Worm (Caenorhabditis elegans) whole organism, L4 larva: ENCODE data around the gene str-113.

Experiments used
- F10B5.3 ChIP-seq: sonication (generic microtip); optimal IDR thresholded peaks from 2 replicates; lab custom pipeline; 2016; ENCODE audit warnings: mild to moderate bottlenecking, missing genetic modification characterization, missing compliant biosample characterization
- F37D6.2 ChIP-seq: sonication (generic microtip); optimal IDR thresholded peaks from 2 replicates; lab custom pipeline; 2016; ENCODE audit warnings: mild to moderate bottlenecking, missing genetic modification characterization, missing compliant biosample characterization
- F44E2.7 ChIP-seq: fragments of 200-800 bp; sonication (Bioruptor generic); IDR thresholded peaks from 2 replicates; pipeline ENCODE4 v2.1.2; 2022; ENCODE audit warnings: missing genetic modification characterization, missing compliant biosample characterization
- R02D3.7 ChIP-seq: fragments of 150-350 bp; sonication (generic microtip); optimal IDR thresholded peaks from 3 replicates; lab custom pipeline; 2014; ENCODE audit warnings: missing biosample characterization, missing genetic modification characterization
- Y5F2A.4 ChIP-seq: fragments of 200-800 bp; sonication (Bioruptor generic); optimal IDR thresholded peaks from 2 replicates; lab custom pipeline; 2018; ENCODE audit warnings: mild to moderate bottlenecking, missing genetic modification characterization, missing compliant biosample characterization
- Y75B8A.6 ChIP-seq: fragments of 200-800 bp; sonication (Bioruptor generic); IDR thresholded peaks from 2 replicates; pipeline ENCODE4 v1.3.6; 2022; ENCODE audit warnings: missing genetic modification reagents, missing genetic modification characterization, missing compliant biosample characterization
- aha-1 ChIP-seq: fragments of 150-350 bp; peaks from one replicate; lab custom pipeline; 2014; ENCODE audit warnings: missing biosample characterization, missing genetic modification characterization
- ama-1 ChIP-seq: fragments of 150-350 bp; optimal IDR thresholded peaks from 2 replicates; lab custom pipeline; 2014; ENCODE audit warnings: inconsistent platforms, mixed read lengths
- ceh-20 ChIP-seq: fragments of 200-800 bp; sonication (Bioruptor generic); IDR thresholded peaks from 2 replicates; pipeline ENCODE4 v1.3.6; 2022; ENCODE audit warnings: missing genetic modification reagents, missing genetic modification characterization, missing compliant biosample characterization
- ceh-32 ChIP-seq: sonication (generic microtip); optimal IDR thresholded peaks from 2 replicates; lab custom pipeline; 2016; ENCODE audit warnings: mild to moderate bottlenecking, missing genetic modification characterization, missing compliant biosample characterization; ENCODE audit not compliant: poor library complexity
- ceh-44 ChIP-seq: fragments of 200-800 bp; sonication (Bioruptor generic); IDR thresholded peaks from 2 replicates; pipeline ENCODE4 v1.3.6; 2022; ENCODE audit warnings: missing genetic modification reagents, missing genetic modification characterization, missing compliant biosample characterization
- ceh-82 ChIP-seq: sonication (generic microtip); optimal IDR thresholded peaks from 2 replicates; lab custom pipeline; 2017; ENCODE audit warnings: missing biosample characterization, missing genetic modification characterization
- ctbp-1 ChIP-seq: fragments of 200-800 bp; sonication (Bioruptor generic); IDR thresholded peaks from 2 replicates; pipeline ENCODE4 v1.3.6; 2022; ENCODE audit warnings: missing genetic modification reagents, missing genetic modification characterization, missing compliant biosample characterization
- daf-12 ChIP-seq: fragments of 150-350 bp; optimal IDR thresholded peaks from 2 replicates; lab custom pipeline; 2014; ENCODE audit warnings: missing biosample characterization, missing genetic modification reagents, missing genetic modification characterization
- daf-8 ChIP-seq: fragments of 200-800 bp; sonication (Bioruptor generic); IDR thresholded peaks from 2 replicates; pipeline ENCODE4 v1.3.6; 2022; ENCODE audit warnings: missing genetic modification characterization, missing compliant biosample characterization
- dve-1 ChIP-seq: sonication (generic microtip); optimal IDR thresholded peaks from 2 replicates; lab custom pipeline; 2017; ENCODE audit warnings: antibody characterized with exemption, mild to moderate bottlenecking, missing genetic modification characterization, missing compliant biosample characterization; ENCODE audit not compliant: insufficient read depth
- egl-27 ChIP-seq: sonication (generic microtip); optimal IDR thresholded peaks from 3 replicates; lab custom pipeline; 2017; ENCODE audit warnings: missing biosample characterization, missing genetic modification reagents, missing genetic modification characterization
- fkh-10 ChIP-seq: fragments of 150-350 bp; optimal IDR thresholded peaks from 2 replicates; lab custom pipeline; 2014; ENCODE audit warnings: missing biosample characterization, missing genetic modification reagents, missing genetic modification characterization
- gei-8 ChIP-seq: fragments of 200-800 bp; sonication (Bioruptor generic); optimal IDR thresholded peaks from 2 replicates; lab custom pipeline; 2018; ENCODE audit warnings: mild to moderate bottlenecking, missing genetic modification characterization, missing compliant biosample characterization
- hif-1 ChIP-seq, 2 experiments: sonication (generic microtip); optimal IDR thresholded peaks; 2 replicates each; lab custom pipeline; 2016 to 2017; ENCODE audit warnings: missing compliant biosample characterization in 2 of 2, missing genetic modification characterization in 2 of 2, missing genetic modification reagents in 2 of 2, missing genotype in 2 of 2, mild to moderate bottlenecking in 1 of 2
- hlh-30 ChIP-seq: sonication (generic microtip); optimal IDR thresholded peaks from 2 replicates; lab custom pipeline; 2017; ENCODE audit warnings: antibody characterized with exemption, mild to moderate bottlenecking, missing genetic modification characterization, missing compliant biosample characterization; ENCODE audit not compliant: insufficient read depth
- jun-1 ChIP-seq: fragments of 150-350 bp; optimal IDR thresholded peaks from 2 replicates; lab custom pipeline; 2014; ENCODE audit warnings: missing biosample characterization, missing genetic modification reagents, missing genetic modification characterization
- lin-1 ChIP-seq: fragments of 200-800 bp; sonication (Bioruptor generic); IDR thresholded peaks from 2 replicates; pipeline ENCODE4 v1.3.6; 2022; ENCODE audit warnings: missing genetic modification reagents, missing genetic modification characterization, missing compliant biosample characterization
- lin-15B ChIP-seq: fragments of 150-350 bp; sonication (generic microtip); optimal IDR thresholded peaks from 3 replicates; lab custom pipeline; 2014; ENCODE audit warnings: missing biosample characterization, missing genetic modification characterization
- lin-29 ChIP-seq: fragments of 200-800 bp; sonication (Bioruptor generic); IDR thresholded peaks from 2 replicates; pipeline ENCODE4 v1.3.6; 2022; ENCODE audit warnings: missing genetic modification reagents, missing genetic modification characterization, missing compliant biosample characterization
- lir-3 ChIP-seq: sonication (generic microtip); optimal IDR thresholded peaks from 2 replicates; lab custom pipeline; 2016; ENCODE audit warnings: mild to moderate bottlenecking, missing genetic modification characterization, missing compliant biosample characterization
- lsy-2 ChIP-seq, 2 experiments: fragments of 150-350 bp in 1 of 2; sonication (generic microtip) in 1 of 2; optimal IDR thresholded peaks; 2 replicates each; lab custom pipeline; 2014 to 2017; ENCODE audit warnings: missing biosample characterization in 2 of 2, missing genetic modification characterization in 2 of 2
- madf-9 ChIP-seq: fragments of 200-800 bp; sonication (Bioruptor generic); conservative IDR thresholded peaks from 2 replicates; pipeline ENCODE4 v1.3.6; 2022; ENCODE audit warnings: missing genetic modification reagents, missing genetic modification characterization, missing compliant biosample characterization
- mdl-1 ChIP-seq, 2 experiments: fragments of 150-350 bp in 1 of 2; sonication (generic microtip) in 1 of 2; optimal IDR thresholded peaks; 2 replicates each; lab custom pipeline; 2014 to 2017; ENCODE audit warnings: missing biosample characterization in 2 of 2, missing genetic modification characterization in 2 of 2
- mdt-29 ChIP-seq: fragments of 200-800 bp; sonication (Bioruptor generic); IDR thresholded peaks from 2 replicates; pipeline ENCODE4 v1.3.6; 2022; ENCODE audit warnings: missing genetic modification reagents, missing genetic modification characterization, missing compliant biosample characterization
- mes-2 ChIP-seq: sonication (generic microtip); optimal IDR thresholded peaks from 2 replicates; lab custom pipeline; 2016; ENCODE audit warnings: missing genotype, mild to moderate bottlenecking, missing genetic modification characterization, missing compliant biosample characterization; ENCODE audit not compliant: poor library complexity, severe bottlenecking
- mxl-3 ChIP-seq: fragments of 200-800 bp; sonication (Bioruptor generic); optimal IDR thresholded peaks from 2 replicates; lab custom pipeline; 2018; ENCODE audit warnings: mild to moderate bottlenecking, missing genetic modification characterization, missing compliant biosample characterization
- nhr-102 ChIP-seq: sonication (generic microtip); optimal IDR thresholded peaks from 2 replicates; lab custom pipeline; 2016; ENCODE audit warnings: mild to moderate bottlenecking, missing genetic modification characterization, moderate library complexity, missing compliant biosample characterization
- nhr-11 ChIP-seq: fragments of 150-350 bp; optimal IDR thresholded peaks from 2 replicates; lab custom pipeline; 2014; ENCODE audit warnings: missing biosample characterization, missing genetic modification characterization
- nhr-28 ChIP-seq: fragments of 150-350 bp; optimal IDR thresholded peaks from 2 replicates; lab custom pipeline; 2014; ENCODE audit warnings: missing biosample characterization, missing genetic modification characterization
- nhr-41 ChIP-seq: fragments of 200-800 bp; sonication (Bioruptor generic); IDR thresholded peaks from 2 replicates; pipeline ENCODE4 v1.3.6; 2022; ENCODE audit warnings: missing genetic modification reagents, missing genetic modification characterization, missing compliant biosample characterization
- nhr-76 ChIP-seq: fragments of 150-350 bp; optimal IDR thresholded peaks from 2 replicates; lab custom pipeline; 2014; ENCODE audit warnings: missing biosample characterization, missing genetic modification characterization
- nhr-77 ChIP-seq: fragments of 150-350 bp; optimal IDR thresholded peaks from 2 replicates; lab custom pipeline; 2014; ENCODE audit warnings: missing biosample characterization, missing genetic modification characterization
- sdz-12 ChIP-seq: fragments of 200-800 bp; sonication (Bioruptor generic); optimal IDR thresholded peaks from 2 replicates; lab custom pipeline; 2018; ENCODE audit warnings: mild to moderate bottlenecking, missing genetic modification characterization, missing compliant biosample characterization
- snpc-1.2 ChIP-seq: fragments of 200-800 bp; sonication (Bioruptor generic); IDR thresholded peaks from 2 replicates; pipeline ENCODE4 v1.3.6; 2022; ENCODE audit warnings: missing genetic modification reagents, missing genetic modification characterization, missing compliant biosample characterization
- tra-1 ChIP-seq: fragments of 200-800 bp; sonication (Bioruptor generic); IDR thresholded peaks from 2 replicates; pipeline ENCODE4 v1.3.6; 2022; ENCODE audit warnings: missing genetic modification reagents, missing genetic modification characterization, missing compliant biosample characterization
- vab-7 ChIP-seq: fragments of 200-800 bp; sonication (Bioruptor generic); IDR thresholded peaks from 2 replicates; pipeline ENCODE4 v1.3.6; 2022; ENCODE audit warnings: missing genetic modification reagents, missing genetic modification characterization, missing compliant biosample characterization
- zfp-3 ChIP-seq: fragments of 200-800 bp; sonication (Bioruptor generic); conservative IDR thresholded peaks from 2 replicates; pipeline ENCODE4 v1.3.6; 2022; ENCODE audit warnings: missing genetic modification reagents, missing genetic modification characterization, missing compliant biosample characterization
- ztf-11 ChIP-seq: fragments of 150-350 bp; optimal IDR thresholded peaks from 2 replicates; lab custom pipeline; 2014; ENCODE audit warnings: missing biosample characterization, missing genetic modification characterization

Gene str-113

ce11 chrV:3644193-3644693 is 22.5 kb downstream of the str-113 start, which contains the start of gene F59B1.8 (continued):
- TF ChIP-seq lin-1 (GFP tag; lab: Robert Waterston, UW) (peak; percentile 55; the same call in 1 of the 2 replicates), Y5F2A.4 (no peak), zfp-3 (GFP tag; lab: Robert Waterston, UW) (no peak)

ce11 chrV:3639873-3640272 is 26.9 kb downstream of the str-113 start:
- TF ChIP-seq nhr-41 (GFP tag; lab: Robert Waterston, UW) (no peak), snpc-1.2 (GFP tag; lab: Robert Waterston, UW) (no peak), nhr-77 (tag; lab: Kevin White, UChicago) (no peak)

ce11 chrV:3637086-3637485 is 29.7 kb downstream of the str-113 start, which contains the start of gene srx-41:
Gene srx-41 (minus strand): TSS chrV:3637186.
- TF ChIP-seq ctbp-1 (GFP tag; lab: Robert Waterston, UW) (no peak), tra-1 (no peak)
- TF ChIP-seq, all 104 proteins: peak for 0

- TF ChIP-seq egl-27 (tag; lab: Kevin White, UChicago) (no peak), nhr-76 (no peak), ceh-20 (GFP tag; lab: Robert Waterston, UW) (0 out of 2 replicates have a peak, but pooled peaks have one; percentile 7), lsy-2 (tag; optimal IDR thresholded peaks at IDR 0.05; lab: Kevin White, UChicago) (peak in 1 of 2 experiments; percentile 39), Y75B8A.6 (GFP tag; lab: Robert Waterston, UW) (no peak), dve-1 (tag; lab: Kevin White, UChicago) (peak; percentile 97), daf-12 (tag; lab: Kevin White, UChicago) (no peak), mdl-1 (tag; optimal IDR thresholded peaks at IDR 0.05; lab: Kevin White, UChicago) (peak in 1 of 2 experiments; percentile 57), lir-3 (no peak), mdt-29 (no peak), nhr-11 (tag; lab: Kevin White, UChicago) (no peak), gei-8 (GFP tag; lab: Kevin White, UChicago) (no peak), nhr-28 (tag; lab: Kevin White, UChicago) (peak; percentile 93), lin-1 (GFP tag; lab: Robert Waterston, UW) (0 out of 2 replicates have a peak, but pooled peaks have one; percentile 12), aha-1 (tag; lab: Kevin White, UChicago) (no peak), ama-1 (lab: Kevin White, UChicago) (no peak), daf-8 (no peak), mes-2 (tag; lab: Kevin White, UChicago) (peak; percentile 44), ceh-32 (tag; lab: Kevin White, UChicago) (no peak), jun-1 (tag; lab: Kevin White, UChicago) (no peak), lin-15B (tag; lab: Kevin White, UChicago) (no peak), ceh-44 (no peak), mxl-3 (GFP tag; lab: Kevin White, UChicago) (peak; percentile 59), hif-1 (tag; optimal IDR thresholded peaks at IDR 0.05; lab: Kevin White, UChicago) (peak in 1 of 2 experiments; percentile 62), vab-7 (GFP tag; lab: Robert Waterston, UW) (no peak), fkh-10 (no peak), madf-9 (GFP tag; lab: Robert Waterston, UW) (no peak), ztf-11 (tag; lab: Kevin White, UChicago) (no peak), R02D3.7 (no peak), lin-29 (GFP tag; lab: Robert Waterston, UW) (no peak), F10B5.3 (tag; lab: Kevin White, UChicago) (no peak), sdz-12 (GFP tag; lab: Kevin White, UChicago) (no peak), F37D6.2 (tag; lab: Kevin White, UChicago) (no peak), nhr-102 (peak; percentile 91), F44E2.7 (GFP tag; lab: Robert Waterston, UW) (no peak), hlh-30 (tag; lab: Kevin White, UChicago) (peak; percentile 83), ceh-82 (tag; lab: Kevin White, UChicago) (no peak)
Measured at ce11 chrV:3634293-3635016, 32.3 kb downstream of the str-113 start.
